Worm (Caenorhabditis elegans) whole organism, mixed stage, embryonic: Measurements from ENCODE around the gene srh-82.

Source experiments
- ces-1 ChIP-seq: fragments of 150-350 bp; optimal IDR thresholded peaks from 2 replicates; lab custom pipeline; 2014; ENCODE audit warnings: missing biosample characterization, missing genetic modification reagents, missing genetic modification characterization
- elt-1 ChIP-seq: sonication (generic microtip); optimal IDR thresholded peaks from 2 replicates; lab custom pipeline; 2017; ENCODE audit warnings: missing genetic modification characterization, mild to moderate bottlenecking, missing compliant biosample characterization, antibody characterized with exemption, moderate library complexity, borderline replicate concordance; ENCODE audit not compliant: insufficient read depth
- mls-2 ChIP-seq: sonication (generic microtip); optimal IDR thresholded peaks from 2 replicates; lab custom pipeline; 2016; ENCODE audit warnings: mild to moderate bottlenecking, missing genetic modification characterization, moderate library complexity, missing compliant biosample characterization
- nhr-2 ChIP-seq: fragments of 150-350 bp; optimal IDR thresholded peaks from 2 replicates; lab custom pipeline; 2014; ENCODE audit warnings: missing biosample characterization, missing genetic modification characterization
- nhr-237 ChIP-seq: fragments of 150-350 bp; optimal IDR thresholded peaks from 2 replicates; lab custom pipeline; 2014; ENCODE audit warnings: missing biosample characterization, missing genetic modification characterization
- pha-4 ChIP-seq: fragments of 150-350 bp; optimal IDR thresholded peaks from 2 replicates; lab custom pipeline; 2018; ENCODE audit warnings: missing biosample characterization, missing genetic modification reagents, missing genetic modification characterization
- snpc-4 ChIP-seq: fragments of 150-350 bp; optimal IDR thresholded peaks from 2 replicates; lab custom pipeline; 2014; ENCODE audit warnings: missing biosample characterization, missing genetic modification characterization
- unc-39 ChIP-seq: fragments of 150-350 bp; optimal IDR thresholded peaks from 2 replicates; lab custom pipeline; 2014; ENCODE audit warnings: missing biosample characterization, missing genetic modification characterization
- ztf-11 ChIP-seq: fragments of 150-350 bp; optimal IDR thresholded peaks from 2 replicates; lab custom pipeline; 2014; ENCODE audit warnings: missing biosample characterization, missing genetic modification characterization

DNA sequence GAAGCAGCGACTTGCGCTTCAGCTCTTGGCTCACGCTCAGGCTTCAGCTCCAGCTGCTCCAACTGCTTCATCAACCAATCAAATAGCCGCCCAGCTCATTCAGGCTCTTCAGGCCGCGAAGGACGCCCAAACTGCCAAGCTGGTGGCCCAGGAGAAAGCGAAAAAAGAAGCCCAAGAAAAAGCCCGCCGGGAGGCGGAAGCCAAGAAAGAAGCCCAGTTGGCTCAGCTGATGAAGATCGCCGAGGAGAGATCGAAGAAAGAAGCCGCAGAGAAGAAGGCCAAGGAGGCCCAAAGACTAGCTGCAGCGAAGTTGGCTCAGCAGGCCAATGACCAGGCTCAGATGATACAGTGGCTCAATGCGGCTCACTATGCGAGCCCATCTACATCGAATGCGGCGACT, 28.7 kb upstream of the srh-82 start:
- TF ChIP-seq snpc-4 (tag; lab: Kevin White, UChicago) (no peak), pha-4 (tag; lab: Kevin White, UChicago) (no peak), elt-1 (tag; lab: Kevin White, UChicago) (no peak), mls-2 (no peak), unc-39 (no peak), ces-1 (GFP tag; lab: Kevin White, UChicago) (no peak), ztf-11 (tag; lab: Kevin White, UChicago) (no peak), nhr-237 (tag; lab: Kevin White, UChicago) (no peak), nhr-2 (no peak)
